Worm (Caenorhabditis elegans) whole organism, L1 larva: Measurements from ENCODE around the gene col-10.

Experiments
- C04F5.9 ChIP-seq: sonication (generic microtip); optimal IDR thresholded peaks from 2 replicates; lab custom pipeline; 2016; ENCODE audit warnings: missing genetic modification characterization, missing compliant biosample characterization
- C16A3.4 ChIP-seq: fragments of 150-350 bp; optimal IDR thresholded peaks from 2 replicates; lab custom pipeline; 2014; ENCODE audit warnings: missing biosample characterization, missing genetic modification characterization
- C34B4.2 ChIP-seq: sonication (generic microtip); optimal IDR thresholded peaks from 2 replicates; lab custom pipeline; 2017; ENCODE audit warnings: mild to moderate bottlenecking, missing genetic modification characterization, missing compliant biosample characterization
- aha-1 ChIP-seq: fragments of 150-350 bp; optimal IDR thresholded peaks from 2 replicates; lab custom pipeline; 2014; ENCODE audit warnings: missing biosample characterization, missing genetic modification characterization
- alr-1 ChIP-seq: fragments of 200-800 bp; sonication (Bioruptor generic); optimal IDR thresholded peaks from 2 replicates; lab custom pipeline; 2018; ENCODE audit warnings: borderline replicate concordance, mild to moderate bottlenecking, missing genetic modification characterization, missing compliant biosample characterization
- ama-1 ChIP-seq: fragments of 150-350 bp; optimal IDR thresholded peaks from 2 replicates; lab custom pipeline; 2014
- blmp-1 ChIP-seq: fragments of 150-350 bp; optimal IDR thresholded peaks from 2 replicates; lab custom pipeline; 2014; ENCODE audit warnings: missing biosample characterization, missing genetic modification characterization
- ceh-88 ChIP-seq: fragments of 200-800 bp; sonication (Bioruptor generic); IDR thresholded peaks from 2 replicates; pipeline ENCODE4 v1.3.6; 2022; ENCODE audit warnings: missing genetic modification characterization, missing compliant biosample characterization
- dpl-1 ChIP-seq, 3 experiments: fragments of 150-350 bp in 2 of 3; sonication (generic microtip) in 1 of 3; optimal IDR thresholded peaks; 2 replicates each; lab custom pipeline; 2014 to 2017; ENCODE audit warnings: missing biosample characterization in 3 of 3, missing genetic modification characterization in 3 of 3, missing genetic modification reagents in 3 of 3
- efl-1 ChIP-seq, 4 experiments: fragments of 150-350 bp; optimal IDR thresholded peaks in 3 of 4; peaks in 1 of 4; 1 replicate in 1 of 4; 2 replicates in 3 of 4; lab custom pipeline; 2014; ENCODE audit warnings: missing biosample characterization in 2 of 4, missing genetic modification characterization in 2 of 4, missing genetic modification reagents in 2 of 4
- efl-3 ChIP-seq: fragments of 200-800 bp; sonication (Bioruptor generic); optimal IDR thresholded peaks from 2 replicates; lab custom pipeline; 2018; ENCODE audit warnings: mild to moderate bottlenecking, missing genetic modification characterization, missing compliant biosample characterization
- elt-2 ChIP-seq: sonication (generic microtip); optimal IDR thresholded peaks from 2 replicates; lab custom pipeline; 2016; ENCODE audit warnings: missing genetic modification characterization, mild to moderate bottlenecking, inconsistent platforms, missing compliant biosample characterization, missing genetic modification reagents
- elt-3 ChIP-seq, 6 experiments: fragments of 150-350 bp in 1 of 6; sonication (generic microtip); optimal IDR thresholded peaks; 2 replicates each; lab custom pipeline; 2017 to 2018; ENCODE audit warnings: missing biosample characterization in 6 of 6, missing genetic modification characterization in 6 of 6, inconsistent platforms in 1 of 6
- ets-5 ChIP-seq: fragments of 200-800 bp; sonication (Bioruptor generic); IDR thresholded peaks from 2 replicates; pipeline ENCODE4 v1.3.6; 2022; ENCODE audit warnings: missing genetic modification characterization, missing compliant biosample characterization
- fkh-8 ChIP-seq: sonication (generic microtip); optimal IDR thresholded peaks from 2 replicates; lab custom pipeline; 2016; ENCODE audit warnings: mild to moderate bottlenecking, missing genetic modification characterization, missing compliant biosample characterization
- fos-1 ChIP-seq: fragments of 150-350 bp; optimal IDR thresholded peaks from 2 replicates; lab custom pipeline; 2014; ENCODE audit warnings: missing biosample characterization, missing genetic modification characterization
- grh-1 ChIP-seq: fragments of 200-800 bp; sonication (Bioruptor generic); IDR thresholded peaks from 2 replicates; pipeline ENCODE4 v1.3.6; 2022; ENCODE audit warnings: missing genetic modification reagents, missing genetic modification characterization, missing compliant biosample characterization
- hlh-4 ChIP-seq: sonication (generic microtip); optimal IDR thresholded peaks from 2 replicates; lab custom pipeline; 2016; ENCODE audit warnings: mild to moderate bottlenecking, missing genetic modification characterization, missing compliant biosample characterization
- jun-1 ChIP-seq: fragments of 150-350 bp; optimal IDR thresholded peaks from 2 replicates; lab custom pipeline; 2014; ENCODE audit warnings: missing biosample characterization, missing genetic modification reagents, missing genetic modification characterization
- lin-13 ChIP-seq: fragments of 150-350 bp; optimal IDR thresholded peaks from 2 replicates; lab custom pipeline; 2014; ENCODE audit warnings: missing biosample characterization, missing genetic modification reagents, missing genetic modification characterization
- lin-14 ChIP-seq: fragments of 200-800 bp; sonication (Bioruptor generic); optimal IDR thresholded peaks from 2 replicates; lab custom pipeline; 2018; ENCODE audit warnings: mild to moderate bottlenecking, missing genetic modification characterization, moderate library complexity, missing compliant biosample characterization
- lir-3 ChIP-seq: sonication (generic microtip); optimal IDR thresholded peaks from 2 replicates; lab custom pipeline; 2016; ENCODE audit warnings: mild to moderate bottlenecking, missing genetic modification characterization, moderate library complexity, missing compliant biosample characterization; ENCODE audit not compliant: poor library complexity
- mab-9 ChIP-seq: fragments of 200-800 bp; sonication (Bioruptor generic); IDR thresholded peaks from 2 replicates; pipeline ENCODE4 v1.3.6; 2022; ENCODE audit warnings: missing genetic modification reagents, missing genetic modification characterization, missing compliant biosample characterization
- mdl-1 ChIP-seq, 2 experiments: fragments of 150-350 bp; optimal IDR thresholded peaks; 2 replicates each; lab custom pipeline; 2014 to 2017; ENCODE audit warnings: missing biosample characterization in 2 of 2, missing genetic modification characterization in 2 of 2, inconsistent platforms in 1 of 2
- nhr-11 ChIP-seq: fragments of 150-350 bp; optimal IDR thresholded peaks from 2 replicates; lab custom pipeline; 2014; ENCODE audit warnings: missing biosample characterization, missing genetic modification characterization
- nhr-71 ChIP-seq: sonication (generic microtip); optimal IDR thresholded peaks from 2 replicates; lab custom pipeline; 2016; ENCODE audit warnings: mild to moderate bottlenecking, missing genetic modification characterization, moderate library complexity, missing compliant biosample characterization
- nhr-76 ChIP-seq: sonication (generic microtip); optimal IDR thresholded peaks from 2 replicates; lab custom pipeline; 2017; ENCODE audit warnings: missing biosample characterization, missing genetic modification characterization
- rnt-1 ChIP-seq: sonication (generic microtip); optimal IDR thresholded peaks from 2 replicates; lab custom pipeline; 2016; ENCODE audit warnings: mild to moderate bottlenecking, missing genetic modification characterization, moderate library complexity, missing compliant biosample characterization
- snu-23 ChIP-seq: sonication (generic microtip); optimal IDR thresholded peaks from 2 replicates; lab custom pipeline; 2016; ENCODE audit warnings: missing genetic modification characterization, missing compliant biosample characterization
- unc-86 ChIP-seq: sonication (generic microtip); optimal IDR thresholded peaks from 2 replicates; lab custom pipeline; 2016; ENCODE audit warnings: missing genetic modification characterization, missing compliant biosample characterization
- vab-15 ChIP-seq: sonication (generic microtip); optimal IDR thresholded peaks from 2 replicates; lab custom pipeline; 2017; ENCODE audit warnings: missing genotype, mild to moderate bottlenecking, missing genetic modification characterization, missing compliant biosample characterization
- zip-4 ChIP-seq: fragments of 200-800 bp; sonication (Bioruptor generic); optimal IDR thresholded peaks from 2 replicates; lab custom pipeline; 2018; ENCODE audit warnings: mild to moderate bottlenecking, missing genetic modification characterization, moderate library complexity, missing compliant biosample characterization

Gene col-10

ce11 chrV:9127773-9128172 is 37.3 kb downstream of the col-10 start, which contains the start of gene F21C10.3:
Gene F21C10.3 (plus strand): TSS chrV:9128073.
- TF ChIP-seq rnt-1 (tag; lab: Kevin White, UChicago) = no peak
- TF ChIP-seq elt-2 (tag; lab: Kevin White, UChicago) = no peak
- no peak for TF ChIP-seq lin-13 (GFP tag; lab: Kevin White, UChicago)
- TF ChIP-seq zip-4 (GFP tag; lab: Kevin White, UChicago) = no peak
- TF ChIP-seq fkh-8 (tag; lab: Kevin White, UChicago) = no peak
- TF ChIP-seq C34B4.2 (tag; lab: Kevin White, UChicago) = no peak
- no peak for TF ChIP-seq snu-23 (GFP tag; lab: Kevin White, UChicago)
- no peak for TF ChIP-seq mab-9 (GFP tag; lab: Robert Waterston, UW)

DNA sequence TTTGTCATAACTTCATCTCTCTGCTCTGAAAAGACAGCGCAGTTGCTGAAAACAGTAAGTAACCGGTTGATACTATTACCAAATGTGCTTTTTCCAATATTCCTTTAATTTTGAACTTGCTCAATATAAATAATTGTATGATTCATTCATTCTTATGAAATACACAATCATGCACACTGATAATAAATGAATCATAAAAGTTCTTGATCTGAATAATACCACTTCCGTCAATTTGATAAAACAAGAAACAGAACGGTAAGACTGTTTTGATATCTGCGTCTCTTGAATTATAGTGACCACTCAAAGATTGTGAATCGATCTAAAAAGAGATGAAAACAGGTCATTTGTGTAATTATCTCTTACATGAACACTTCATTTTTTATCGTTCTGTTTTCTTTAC is 38.8 kb downstream of the col-10 start, which contains the start of gene F21C10.4:
Gene F21C10.4, plus strand, starts transcription at position 301 of the 400 bp plus-strand sequence.
- TF ChIP-seq vab-15 (tag; lab: Kevin White, UChicago) = no peak
- no peak for TF ChIP-seq efl-1 (optimal IDR thresholded peaks at IDR 0.05; lab: Kevin White, UChicago)
- TF ChIP-seq efl-1 (GFP tag; optimal IDR thresholded peaks at IDR 0.05 in 1 of 2; lab: Kevin White, UChicago) = peak in 1 of 2 experiments; percentile 35

DNA sequence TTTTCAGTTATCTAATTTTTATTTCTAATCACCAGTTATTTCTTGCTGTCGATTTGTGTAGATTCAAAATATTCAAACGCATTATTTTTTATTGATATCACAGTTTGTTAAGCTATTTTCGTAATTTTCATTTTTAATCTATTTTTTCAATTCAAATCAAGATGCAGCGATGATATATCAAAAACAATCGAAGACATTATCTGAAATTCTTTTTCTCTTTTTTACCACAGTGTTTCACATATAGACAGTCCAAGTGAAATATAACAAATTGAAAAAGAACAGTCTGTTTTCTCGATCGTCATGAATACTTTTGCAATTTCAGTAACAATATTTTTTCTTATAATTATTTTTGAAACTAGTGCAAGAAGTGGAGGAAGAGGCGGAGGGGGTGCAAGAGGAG is 39.8 kb downstream of the col-10 start, which contains the start of gene F21C10.5:
Gene F21C10.5, plus strand, starts transcription at position 301 of the 400 bp plus-strand sequence.
- TF ChIP-seq alr-1 (tag; lab: Kevin White, UChicago) = no peak
- TF ChIP-seq C16A3.4 (tag; lab: Kevin White, UChicago) = no peak
- TF ChIP-seq elt-3 (tag; optimal IDR thresholded peaks at IDR 0.05; lab: Kevin White, UChicago) = no peak
- no peak for TF ChIP-seq ceh-88 (GFP tag; lab: Robert Waterston, UW)
- TF ChIP-seq aha-1 (tag; lab: Kevin White, UChicago) = no peak
- no peak for TF ChIP-seq jun-1 (tag; lab: Kevin White, UChicago)
- TF ChIP-seq dpl-1 (GFP tag; optimal IDR thresholded peaks at IDR 0.05; lab: Kevin White, UChicago) = no peak
- TF ChIP-seq elt-2 (tag; lab: Kevin White, UChicago) = no peak
- no peak for TF ChIP-seq lir-3 (tag; lab: Kevin White, UChicago)
- TF ChIP-seq nhr-71 (tag; lab: Kevin White, UChicago) = no peak
- no peak for TF ChIP-seq vab-15 (tag; lab: Kevin White, UChicago)
- TF ChIP-seq snu-23 (GFP tag; lab: Kevin White, UChicago) = no peak
- no peak for TF ChIP-seq nhr-76 (tag; lab: Kevin White, UChicago)
- TF ChIP-seq, all 84 proteins: peak for 0

- TF ChIP-seq C16A3.4 (tag; lab: Kevin White, UChicago) (no peak), efl-3 (GFP tag; lab: Kevin White, UChicago) (no peak), nhr-11 (tag; lab: Kevin White, UChicago) (no peak), mdl-1 (tag; optimal IDR thresholded peaks at IDR 0.05; lab: Kevin White, UChicago) (no peak), grh-1 (GFP tag; lab: Robert Waterston, UW) (no peak)
These were observed 40.9 kb downstream of the col-10 start, which contains the start of gene F21C10.6 for ce11 chrV:9124180-9124579. Gene F21C10.6 (plus strand): TSS chrV:9124480.

ce11 chrV:9123186-9123585 is 41.9 kb downstream of the col-10 start, which contains the start of gene F21C10.11:
Gene F21C10.11 (plus strand): TSS chrV:9123486.
- no peak for TF ChIP-seq ets-5 (GFP tag; lab: Robert Waterston, UW)
- TF ChIP-seq ama-1 (lab: Kevin White, UChicago) = no peak
- no peak for TF ChIP-seq C34B4.2 (tag; lab: Kevin White, UChicago)
- TF ChIP-seq fos-1 (tag; lab: Kevin White, UChicago) = no peak
- no peak for TF ChIP-seq blmp-1 (tag; lab: Kevin White, UChicago)
- TF ChIP-seq hlh-4 (tag; lab: Kevin White, UChicago) = no peak
- TF ChIP-seq unc-86 (tag; lab: Kevin White, UChicago) = no peak
- TF ChIP-seq mab-9 (GFP tag; lab: Robert Waterston, UW) = no peak
- TF ChIP-seq lin-14 = no peak
- TF ChIP-seq C04F5.9 (tag; lab: Kevin White, UChicago) = no peak
